Fruit fly (Drosophila melanogaster): ENCODE measurements around the gene Mnt.

Mnt gene

dm6 chrX:3719480-3720064 is 48.0 kb downstream of the Mnt start, which contains the start of the genes Rala and Tlk (continued):
- TF ChIP-seq kni (GFP tag; optimal IDR thresholded peaks at IDR 0.05) (no peak), dmrt11E (tag; optimal IDR thresholded peaks at IDR 0.05) (no peak), Hand (GFP tag; optimal IDR thresholded peaks at IDR 0.05) (no peak), pzg (GFP tag; optimal IDR thresholded peaks at IDR 0.05) (peak; percentile 100), Scr (GFP tag; IDR thresholded peaks at IDR 0.05; ENCODE audit: partially characterized antibody) (peak; percentile 48), da (GFP tag; optimal IDR thresholded peaks at IDR 0.05) (no peak), CG4282 (GFP tag; optimal IDR thresholded peaks at IDR 0.05) (peak; percentile 24), YL-1 (GFP tag; optimal IDR thresholded peaks at IDR 0.05) (no peak), bab2 (GFP tag; optimal IDR thresholded peaks at IDR 0.05) (no peak), tap (tag; optimal IDR thresholded peaks at IDR 0.05) (peak; percentile 14), zfh2 (GFP tag; optimal IDR thresholded peaks at IDR 0.05) (no peak), hkb (optimal IDR thresholded peaks at IDR 0.05) (no peak), hkb (GFP tag; IDR thresholded peaks at IDR 0.05) (no peak), row (GFP tag; IDR thresholded peaks at IDR 0.05) (peak; percentile 45; the same call in 1 of the 3 replicates), CG14860 (GFP tag; IDR thresholded peaks at IDR 0.05; ENCODE audit: partially characterized antibody) (0 out of 3 replicates have a peak, but pooled peaks have one; percentile 14), CG8290 (GFP tag; optimal IDR thresholded peaks at IDR 0.05) (peak; percentile 80), CG8290 (tag; optimal IDR thresholded peaks at IDR 0.05) (peak in 1 of 2 experiments; percentile 93), Ravus (GFP tag; IDR thresholded peaks at IDR 0.05) (no peak), cg (GFP tag; optimal IDR thresholded peaks at IDR 0.05) (peak; percentile 53), CG1647 (GFP tag; optimal IDR thresholded peaks at IDR 0.05) (no peak), Atf3 (GFP tag; optimal IDR thresholded peaks at IDR 0.05) (no peak), esg (GFP tag; conservative IDR thresholded peaks at IDR 0.05) (no peak), Ssrp (tag; optimal IDR thresholded peaks at IDR 0.05) (no peak), CG12942 (GFP tag; optimal IDR thresholded peaks at IDR 0.05) (no peak), CG3065 (GFP tag; optimal IDR thresholded peaks at IDR 0.05) (no peak), trem (tag; optimal IDR thresholded peaks at IDR 0.05) (peak; percentile 60), CG15601 (tag; optimal IDR thresholded peaks at IDR 0.05) (peak; percentile 23), CG5180 (GFP tag; optimal IDR thresholded peaks at IDR 0.05) (no peak), gt (GFP tag; IDR thresholded peaks at IDR 0.05) (no peak), dan (GFP tag; IDR thresholded peaks at IDR 0.05) (no peak), exex (tag; optimal IDR thresholded peaks at IDR 0.05) (no peak), sr (GFP tag; IDR thresholded peaks at IDR 0.05) (no peak), CG4707 (GFP tag; optimal IDR thresholded peaks at IDR 0.05) (no peak), Fer3 (tag; optimal IDR thresholded peaks at IDR 0.05) (no peak), CG7745 (tag; optimal IDR thresholded peaks at IDR 0.05) (no peak), NFAT (GFP tag; IDR thresholded peaks at IDR 0.05) (peak; percentile 71; the same call in 1 of the 2 replicates), Dll (GFP tag; IDR thresholded peaks at IDR 0.05; ENCODE audit: partially characterized antibody) (no peak), CG15011 (GFP tag; optimal IDR thresholded peaks at IDR 0.05) (no peak), CG12659 (GFP tag; optimal IDR thresholded peaks at IDR 0.05) (peak; percentile 75), Hr39 (optimal IDR thresholded peaks at IDR 0.05) (no peak), B-H1 (GFP tag; IDR thresholded peaks at IDR 0.05) (no peak), C15 (GFP tag; IDR thresholded peaks at IDR 0.05) (no peak), Jarid2 (GFP tag; optimal IDR thresholded peaks at IDR 0.05) (peak; percentile 85), mirr (GFP tag; optimal IDR thresholded peaks at IDR 0.05) (no peak), vnd (GFP tag; IDR thresholded peaks at IDR 0.05; ENCODE audit: partially characterized antibody) (no peak), Hr51 (GFP tag; optimal IDR thresholded peaks at IDR 0.05) (peak in 1 of 2 experiments; percentile 35), Sry-δ (GFP tag; optimal IDR thresholded peaks at IDR 0.05) (peak; percentile 78), NK7.1 (GFP tag; optimal IDR thresholded peaks at IDR 0.05) (no peak), D19A (tag; optimal IDR thresholded peaks at IDR 0.05) (no peak), bowl (GFP tag; IDR thresholded peaks at IDR 0.05) (no peak), Rx (GFP tag; IDR thresholded peaks at IDR 0.05) (no peak)
